Worm (Caenorhabditis elegans) whole organism, L4 larva: ENCODE data around the gene argn-1.

Experiments used
- D1046.2 ChIP-seq: fragments of 200-800 bp; sonication (Bioruptor generic); IDR thresholded peaks from 2 replicates; pipeline ENCODE4 v1.3.6; 2022; ENCODE audit warnings: missing genetic modification characterization, missing compliant biosample characterization
- aha-1 ChIP-seq: fragments of 150-350 bp; peaks from one replicate; lab custom pipeline; 2014; ENCODE audit warnings: missing biosample characterization, missing genetic modification characterization
- ama-1 ChIP-seq: fragments of 150-350 bp; optimal IDR thresholded peaks from 2 replicates; lab custom pipeline; 2014; ENCODE audit warnings: inconsistent platforms, mixed read lengths
- ceh-32 ChIP-seq: sonication (generic microtip); optimal IDR thresholded peaks from 2 replicates; lab custom pipeline; 2016; ENCODE audit warnings: mild to moderate bottlenecking, missing genetic modification characterization, missing compliant biosample characterization; ENCODE audit not compliant: poor library complexity
- ceh-62 ChIP-seq: sonication (generic microtip); optimal IDR thresholded peaks from 2 replicates; lab custom pipeline; 2017; ENCODE audit warnings: missing biosample characterization, missing genetic modification characterization
- ces-1 ChIP-seq: fragments of 150-350 bp; sonication (generic microtip); optimal IDR thresholded peaks from 4 replicates; lab custom pipeline; 2014; ENCODE audit warnings: missing biosample characterization, missing genetic modification reagents, missing genetic modification characterization
- ctbp-1 ChIP-seq: fragments of 200-800 bp; sonication (Bioruptor generic); IDR thresholded peaks from 2 replicates; pipeline ENCODE4 v1.3.6; 2022; ENCODE audit warnings: missing genetic modification reagents, missing genetic modification characterization, missing compliant biosample characterization
- daf-8 ChIP-seq: fragments of 200-800 bp; sonication (Bioruptor generic); IDR thresholded peaks from 2 replicates; pipeline ENCODE4 v1.3.6; 2022; ENCODE audit warnings: missing genetic modification characterization, missing compliant biosample characterization
- dmd-6 ChIP-seq: fragments of 200-800 bp; sonication (Bioruptor generic); IDR thresholded peaks from 2 replicates; pipeline ENCODE4 v1.3.6; 2022; ENCODE audit warnings: missing genetic modification reagents, missing genetic modification characterization, missing compliant biosample characterization
- dmd-9 ChIP-seq: fragments of 200-800 bp; sonication (Bioruptor generic); IDR thresholded peaks from 2 replicates; pipeline ENCODE4 v1.3.6; 2022; ENCODE audit warnings: missing genetic modification reagents, missing genetic modification characterization, missing compliant biosample characterization
- duxl-1 ChIP-seq: sonication (generic microtip); optimal IDR thresholded peaks from 2 replicates; lab custom pipeline; 2016; ENCODE audit warnings: mild to moderate bottlenecking, missing genetic modification characterization, moderate library complexity, missing compliant biosample characterization; ENCODE audit not compliant: poor library complexity
- egl-27 ChIP-seq: sonication (generic microtip); optimal IDR thresholded peaks from 3 replicates; lab custom pipeline; 2017; ENCODE audit warnings: missing biosample characterization, missing genetic modification reagents, missing genetic modification characterization
- hlh-11 ChIP-seq: fragments of 200-800 bp; sonication (Bioruptor generic); optimal IDR thresholded peaks from 2 replicates; lab custom pipeline; 2018; ENCODE audit warnings: mild to moderate bottlenecking, missing genetic modification characterization, missing compliant biosample characterization
- hlh-30 ChIP-seq: sonication (generic microtip); optimal IDR thresholded peaks from 2 replicates; lab custom pipeline; 2017; ENCODE audit warnings: antibody characterized with exemption, mild to moderate bottlenecking, missing genetic modification characterization, missing compliant biosample characterization; ENCODE audit not compliant: insufficient read depth
- hmg-1.1 ChIP-seq: fragments of 200-800 bp; sonication (Bioruptor generic); IDR thresholded peaks from 2 replicates; pipeline ENCODE4 v1.3.6; 2022; ENCODE audit warnings: missing genetic modification reagents, missing genetic modification characterization, missing compliant biosample characterization
- lim-7 ChIP-seq: fragments of 200-800 bp; sonication (Bioruptor generic); IDR thresholded peaks from 2 replicates; pipeline ENCODE4 v1.3.6; 2022; ENCODE audit warnings: missing genetic modification characterization, missing compliant biosample characterization
- lin-38 ChIP-seq: fragments of 200-800 bp; sonication (Bioruptor generic); IDR thresholded peaks from 2 replicates; pipeline ENCODE4 v1.3.6; 2022; ENCODE audit warnings: missing genetic modification reagents, missing genetic modification characterization, missing compliant biosample characterization
- lsy-2 ChIP-seq, 2 experiments: fragments of 150-350 bp in 1 of 2; sonication (generic microtip) in 1 of 2; optimal IDR thresholded peaks; 2 replicates each; lab custom pipeline; 2014 to 2017; ENCODE audit warnings: missing biosample characterization in 2 of 2, missing genetic modification characterization in 2 of 2
- madf-9 ChIP-seq: fragments of 200-800 bp; sonication (Bioruptor generic); conservative IDR thresholded peaks from 2 replicates; pipeline ENCODE4 v1.3.6; 2022; ENCODE audit warnings: missing genetic modification reagents, missing genetic modification characterization, missing compliant biosample characterization
- mdl-1 ChIP-seq, 2 experiments: fragments of 150-350 bp in 1 of 2; sonication (generic microtip) in 1 of 2; optimal IDR thresholded peaks; 2 replicates each; lab custom pipeline; 2014 to 2017; ENCODE audit warnings: missing biosample characterization in 2 of 2, missing genetic modification characterization in 2 of 2
- mxl-3 ChIP-seq: fragments of 200-800 bp; sonication (Bioruptor generic); optimal IDR thresholded peaks from 2 replicates; lab custom pipeline; 2018; ENCODE audit warnings: mild to moderate bottlenecking, missing genetic modification characterization, missing compliant biosample characterization
- nhr-111 ChIP-seq: fragments of 200-800 bp; sonication (Bioruptor generic); optimal IDR thresholded peaks from 2 replicates; lab custom pipeline; 2018; ENCODE audit warnings: mild to moderate bottlenecking, missing genetic modification characterization, missing compliant biosample characterization
- nhr-28 ChIP-seq: fragments of 150-350 bp; optimal IDR thresholded peaks from 2 replicates; lab custom pipeline; 2014; ENCODE audit warnings: missing biosample characterization, missing genetic modification characterization
- nhr-42 ChIP-seq: fragments of 200-800 bp; sonication (Bioruptor generic); IDR thresholded peaks from 2 replicates; pipeline ENCODE4 v1.3.6; 2022; ENCODE audit warnings: missing genetic modification characterization, missing compliant biosample characterization
- nhr-48 ChIP-seq: sonication (generic microtip); optimal IDR thresholded peaks from 2 replicates; lab custom pipeline; 2016; ENCODE audit warnings: mild to moderate bottlenecking, missing genetic modification characterization, missing compliant biosample characterization
- nhr-77 ChIP-seq: fragments of 150-350 bp; optimal IDR thresholded peaks from 2 replicates; lab custom pipeline; 2014; ENCODE audit warnings: missing biosample characterization, missing genetic modification characterization
- php-3 ChIP-seq: fragments of 200-800 bp; sonication (Bioruptor generic); IDR thresholded peaks from 2 replicates; pipeline ENCODE4 v1.3.6; 2022; ENCODE audit warnings: missing genetic modification reagents, missing genetic modification characterization, missing compliant biosample characterization
- pqm-1 ChIP-seq: sonication (generic microtip); optimal IDR thresholded peaks from 2 replicates; lab custom pipeline; 2017; ENCODE audit warnings: missing biosample characterization, missing genetic modification characterization
- rbr-2 ChIP-seq: sonication (generic microtip); optimal IDR thresholded peaks from 2 replicates; lab custom pipeline; 2016; ENCODE audit warnings: missing genotype, missing genetic modification characterization, missing compliant biosample characterization
- skn-1 ChIP-seq: fragments of 150-350 bp; optimal IDR thresholded peaks from 2 replicates; lab custom pipeline; 2014; ENCODE audit warnings: missing biosample characterization, missing genetic modification characterization
- spr-1 ChIP-seq: sonication (generic microtip); optimal IDR thresholded peaks from 2 replicates; lab custom pipeline; 2016; ENCODE audit warnings: mild to moderate bottlenecking, missing genetic modification characterization, missing compliant biosample characterization
- unc-39 ChIP-seq: sonication (generic microtip); optimal IDR thresholded peaks from 2 replicates; lab custom pipeline; 2017; ENCODE audit warnings: missing biosample characterization, missing genetic modification characterization
- unc-62 ChIP-seq, 3 experiments: fragments of 150-350 bp in 1 of 3; sonication (generic microtip); optimal IDR thresholded peaks in 2 of 3; peaks in 1 of 3; 1 replicate in 1 of 3; 2 replicates in 2 of 3; lab custom pipeline; 2014 to 2017; ENCODE audit warnings: missing biosample characterization in 3 of 3, missing genetic modification characterization in 3 of 3, missing genetic modification reagents in 3 of 3, missing genotype in 1 of 3
- zfp-2 ChIP-seq: sonication (generic microtip); optimal IDR thresholded peaks from 2 replicates; lab custom pipeline; 2016; ENCODE audit warnings: mild to moderate bottlenecking, missing genetic modification characterization, missing compliant biosample characterization
- zip-11 ChIP-seq: fragments of 200-800 bp; sonication (Bioruptor generic); IDR thresholded peaks from 2 replicates; pipeline ENCODE4 v1.3.6; 2022; ENCODE audit warnings: missing genetic modification characterization, missing compliant biosample characterization
- ztf-11 ChIP-seq: fragments of 150-350 bp; optimal IDR thresholded peaks from 2 replicates; lab custom pipeline; 2014; ENCODE audit warnings: missing biosample characterization, missing genetic modification characterization

argn-1 gene

DNA sequence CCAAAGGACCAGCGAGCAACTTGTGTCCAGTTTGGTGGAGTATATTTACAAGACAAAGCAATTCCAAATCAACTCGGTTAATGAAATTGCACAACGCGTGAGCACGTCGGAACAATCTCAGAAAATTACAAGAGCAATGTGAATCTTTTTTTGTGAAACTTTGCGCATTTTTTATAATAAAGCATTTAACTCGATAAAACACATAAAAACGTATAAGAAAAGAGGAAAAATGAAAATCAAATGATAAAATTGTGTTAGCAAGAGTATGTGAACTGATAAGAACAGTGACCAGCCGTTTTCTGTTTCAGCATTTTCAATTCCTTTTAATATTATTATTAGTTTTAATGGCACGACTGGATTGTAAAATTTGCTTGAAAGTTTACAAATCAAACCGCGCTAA is 1.8 kb downstream of the argn-1 start, which contains the start of gene T22B7.8:
TSS of gene T22B7.8 (plus strand) at position 301 of the 400 bp plus-strand sequence.
- TF ChIP-seq ctbp-1 (GFP tag; lab: Robert Waterston, UW) = no peak
- peak; percentile 56 for TF ChIP-seq pqm-1
- TF ChIP-seq, all 104 proteins: peak for 1

DNA sequence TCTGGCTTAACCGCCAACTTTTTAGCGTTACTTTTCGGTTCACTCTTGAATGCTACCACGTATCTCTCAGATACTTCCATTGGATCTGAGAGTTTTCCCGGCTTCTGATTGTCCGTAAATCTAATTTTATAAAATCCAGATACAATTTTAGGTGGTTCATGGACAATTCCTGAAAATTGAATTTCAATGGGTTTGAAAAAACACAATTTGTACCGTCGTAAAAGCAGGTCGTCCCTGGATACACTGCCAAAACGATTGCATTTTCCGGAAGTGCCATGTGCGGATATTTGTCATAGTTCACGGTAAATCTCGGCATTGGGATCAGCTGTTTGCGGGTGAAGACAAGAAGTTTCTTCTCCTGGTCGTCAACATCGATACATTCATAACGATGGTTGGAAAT is 9.7 kb downstream of the argn-1 start:
- TF ChIP-seq aha-1 (tag; lab: Kevin White, UChicago) = peak; percentile 91
- TF ChIP-seq duxl-1 = no peak
- TF ChIP-seq, all 104 proteins: peak for 1

DNA sequence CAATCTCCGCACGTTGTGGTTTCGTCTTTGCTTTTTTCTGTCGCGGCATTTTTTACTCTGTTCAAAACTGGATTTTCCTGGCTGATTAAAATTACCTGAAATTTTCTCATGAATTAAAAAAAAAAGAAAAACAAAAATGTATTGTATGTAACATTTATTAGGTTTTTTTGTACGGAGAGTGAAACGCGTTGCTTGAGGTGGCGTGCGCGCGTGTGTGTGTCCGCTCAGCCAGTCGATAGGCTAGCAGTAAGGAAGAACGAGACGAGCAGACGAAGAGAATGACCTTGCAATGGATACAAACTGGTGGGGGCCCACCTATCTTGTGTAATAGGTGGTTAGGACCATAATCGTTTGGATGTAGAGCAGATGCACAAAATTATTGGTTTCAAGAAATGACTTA is 11.5 kb downstream of the argn-1 start, which contains the start of gene T22B7.4:
TSS of gene T22B7.4 (minus strand) at position 101 of the 400 bp plus-strand sequence.
- TF ChIP-seq aha-1 (tag; lab: Kevin White, UChicago) (no peak), hmg-1.1 (0 out of 2 replicates have a peak, but pooled peaks have one; percentile 19)

DNA sequence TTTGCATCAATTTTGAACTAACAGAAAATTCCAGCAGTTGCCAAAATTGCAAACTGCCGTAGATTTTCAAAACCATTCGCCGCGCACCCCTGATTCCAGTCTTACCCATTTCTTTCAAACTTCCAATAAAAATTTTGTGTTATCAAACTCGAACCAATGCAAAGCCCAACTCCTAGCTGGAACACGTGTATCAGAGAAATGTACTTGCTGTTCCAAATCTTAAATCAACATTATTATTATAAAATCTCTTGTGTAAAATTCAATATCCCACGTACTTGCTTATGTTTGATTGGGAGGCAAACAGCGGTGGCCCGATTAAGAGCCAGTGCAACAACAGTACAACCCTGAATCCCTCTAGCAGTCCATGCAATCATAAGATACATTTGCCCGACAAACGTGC is 14.3 kb downstream of the argn-1 start:
- TF ChIP-seq unc-62 (GFP tag; optimal IDR thresholded peaks at IDR 0.05 in 1 of 2; lab: Kevin White, UChicago) (peak in 1 of 2 experiments; percentile 62), unc-62 (tag; optimal IDR thresholded peaks at IDR 0.05; lab: Kevin White, UChicago) (no peak), ces-1 (no peak)

DNA sequence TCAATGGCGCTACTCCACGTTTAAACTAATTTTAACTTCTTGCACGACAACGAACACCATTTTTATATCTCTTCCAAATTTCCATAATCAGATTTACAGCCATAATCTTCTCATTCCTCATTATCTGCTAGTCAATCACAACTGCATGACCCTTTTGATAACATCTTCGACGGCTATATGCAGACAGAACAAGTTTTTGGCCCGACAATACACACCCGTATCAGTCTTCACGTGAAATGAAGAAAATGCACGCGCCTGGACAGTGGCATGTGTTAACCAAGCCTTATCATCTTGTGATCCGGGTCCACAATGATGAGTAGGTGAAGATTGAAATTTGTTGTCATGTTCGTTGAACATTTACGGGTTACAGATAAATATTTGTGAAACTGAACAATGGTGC is 15.8 kb downstream of the argn-1 start:
- peak; percentile 51 for TF ChIP-seq nhr-28 (tag; lab: Kevin White, UChicago)
- no peak for TF ChIP-seq D1046.2 (GFP tag; lab: Robert Waterston, UW)
- peak; percentile 87 for TF ChIP-seq mxl-3 (GFP tag; lab: Kevin White, UChicago)
- peak; percentile 76 for TF ChIP-seq nhr-48 (tag; lab: Kevin White, UChicago)
- TF ChIP-seq hlh-11 = peak; percentile 77
- peak; percentile 44 for TF ChIP-seq dmd-6
- no peak for TF ChIP-seq lim-7 (GFP tag; lab: Robert Waterston, UW)
- TF ChIP-seq hlh-30 = peak; percentile 94
- TF ChIP-seq mdl-1 (tag; optimal IDR thresholded peaks at IDR 0.05; lab: Kevin White, UChicago) = peak; percentile 49 to 87
- no peak for TF ChIP-seq unc-39 (tag; lab: Kevin White, UChicago)
- TF ChIP-seq unc-62 (GFP tag; optimal IDR thresholded peaks at IDR 0.05 in 1 of 2; lab: Kevin White, UChicago) = peak in 1 of 2 experiments; percentile 82
- no peak for TF ChIP-seq unc-62 (tag; optimal IDR thresholded peaks at IDR 0.05; lab: Kevin White, UChicago)

DNA sequence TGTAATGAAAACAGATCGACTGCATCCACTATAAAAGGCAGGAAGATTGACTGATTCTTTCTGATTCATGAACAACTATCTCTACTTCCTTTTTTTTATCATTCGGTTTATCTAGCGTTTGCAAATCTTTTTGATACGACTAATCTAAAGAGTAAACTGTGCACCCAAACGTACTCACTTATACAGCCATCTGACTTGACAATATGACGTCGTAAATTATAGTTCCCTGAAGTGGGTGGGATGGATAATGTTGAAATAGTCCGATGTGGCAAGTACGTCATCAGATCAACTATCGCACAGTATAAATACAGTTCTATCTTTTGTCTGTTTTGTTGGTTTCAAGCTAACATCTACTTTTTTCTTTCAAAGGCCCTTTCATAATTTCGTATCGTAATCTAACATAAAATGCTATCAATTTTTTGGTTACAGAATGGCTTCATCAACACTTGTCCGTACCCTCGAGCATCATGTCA is 17.2 kb downstream of the argn-1 start, which contains the start of gene T22B7.3:
TSS of gene T22B7.3 (plus strand) at position 423 of the 473 bp plus-strand sequence.
- peak; percentile 61 for TF ChIP-seq nhr-48 (tag; lab: Kevin White, UChicago)
- TF ChIP-seq php-3 (GFP tag; lab: Robert Waterston, UW) = 0 out of 2 replicates have a peak, but pooled peaks have one; percentile 33
- TF ChIP-seq mxl-3 (GFP tag; lab: Kevin White, UChicago) = no peak
- no peak for TF ChIP-seq madf-9
- TF ChIP-seq dmd-9 (GFP tag; lab: Robert Waterston, UW) = no peak
- no peak for TF ChIP-seq skn-1
- TF ChIP-seq ama-1 (lab: Kevin White, UChicago) = no peak
- TF ChIP-seq, all 104 proteins: peak for 2

DNA sequence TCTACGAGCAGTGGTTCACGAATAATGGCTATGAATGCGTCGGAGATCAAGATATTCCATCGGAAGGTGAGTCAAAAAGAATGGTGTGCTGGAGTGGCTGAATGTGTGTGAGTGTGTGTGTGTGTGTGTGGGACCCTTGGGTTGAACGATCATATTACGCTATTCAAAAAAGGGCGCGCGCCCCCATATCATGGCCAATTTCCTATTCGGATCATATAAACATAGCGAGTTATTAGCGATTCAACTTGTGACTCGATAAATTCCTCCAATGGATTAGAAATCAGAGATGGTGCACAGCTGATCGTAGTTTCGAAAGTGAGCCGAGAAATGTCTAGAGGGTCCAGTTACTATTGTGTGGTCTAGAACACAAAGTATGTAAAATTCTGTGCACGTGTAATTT is 18.1 kb downstream of the argn-1 start, which contains the start of gene srv-7:
TSS of gene srv-7 (minus strand) at position 101 of the 400 bp plus-strand sequence.
- no peak for TF ChIP-seq zfp-2 (tag; lab: Kevin White, UChicago)

DNA sequence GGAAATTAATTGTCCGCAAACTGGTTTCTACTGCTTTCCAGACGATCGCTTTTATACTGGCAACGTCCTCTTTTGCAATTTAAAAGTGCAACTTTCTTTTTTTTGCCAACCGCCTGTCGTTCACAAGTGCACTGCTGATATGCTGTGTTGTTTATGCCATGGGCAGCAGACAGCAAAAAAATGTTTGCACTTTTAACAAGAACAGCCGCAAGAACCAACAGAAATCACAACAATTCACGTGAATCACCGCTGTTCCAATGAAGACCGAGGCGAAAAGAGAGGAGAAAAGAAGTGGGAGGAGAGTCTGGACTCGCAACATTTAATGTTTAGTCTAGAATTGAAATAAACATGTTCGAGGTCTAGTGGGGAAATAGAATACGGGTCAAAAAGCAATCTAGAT is 24.0 kb downstream of the argn-1 start, which contains the start of gene T22B7.7:
TSS of gene T22B7.7 (minus strand) at position 262 of the 400 bp plus-strand sequence.
- TF ChIP-seq ceh-32 (no peak), dmd-9 (GFP tag; lab: Robert Waterston, UW) (no peak), ctbp-1 (GFP tag; lab: Robert Waterston, UW) (no peak), spr-1 (tag; lab: Kevin White, UChicago) (no peak), rbr-2 (no peak), nhr-111 (GFP tag; lab: Kevin White, UChicago) (no peak), egl-27 (tag; lab: Kevin White, UChicago) (no peak), nhr-77 (tag; lab: Kevin White, UChicago) (peak; percentile 3), nhr-42 (GFP tag; lab: Robert Waterston, UW) (no peak), ceh-62 (no peak), ces-1 (no peak), daf-8 (GFP tag; lab: Robert Waterston, UW) (no peak), lin-38 (no peak), nhr-28 (tag; lab: Kevin White, UChicago) (peak; percentile 78), dmd-6 (peak; percentile 96), lsy-2 (tag; optimal IDR thresholded peaks at IDR 0.05; lab: Kevin White, UChicago) (no peak), unc-39 (tag; lab: Kevin White, UChicago) (no peak), php-3 (GFP tag; lab: Robert Waterston, UW) (no peak), zip-11 (no peak), ztf-11 (tag; lab: Kevin White, UChicago) (no peak)
